In genomic region chr3L:16364182-16364581, dm6 we compare ENCODE assay signal across 4 fruit fly cellular contexts.
A peak's percentile ranks its signal among the peaks of the same experiment; 100 is the strongest.
TF ChIP-seq lines count a peak whose summit lies in the region.

No protein-coding gene starts in this region.

- no peak for TF ChIP-seq CTCF in whole organism, embryonic (GFP tag; optimal IDR thresholded peaks at IDR 0.05; lab: Kevin White, UChicago)

TF ChIP-seq in whole organism, embryonic, 481 proteins besides CTCF, POLR2A, EP300 and RAD21 (continues in another document):
- TF ChIP-seq Med (GFP tag; lab: Kevin White, UChicago) (peak; percentile 44), ftz-f1 (GFP tag; optimal IDR thresholded peaks at IDR 0.05; lab: Kevin White, UChicago) (no peak), CG15514 (GFP tag; optimal IDR thresholded peaks at IDR 0.05; lab: Kevin White, UChicago) (no peak), bsh (GFP tag; optimal IDR thresholded peaks at IDR 0.05; lab: Kevin White, UChicago) (peak in 1 of 2 experiments; percentile 64), Dll (GFP tag; IDR thresholded peaks at IDR 0.05; lab: Robert Waterston, UW; ENCODE audit: partially characterized antibody) (no peak), wdn (GFP tag; IDR thresholded peaks at IDR 0.05; lab: Robert Waterston, UW) (no peak), Drgx (GFP tag; IDR thresholded peaks at IDR 0.05; lab: Robert Waterston, UW) (peak; percentile 63), HmgZ (tag; optimal IDR thresholded peaks at IDR 0.05; lab: Kevin White, UChicago) (no peak), CG12391 (tag; optimal IDR thresholded peaks at IDR 0.05; lab: Kevin White, UChicago) (peak; percentile 1), CG7928 (GFP tag; optimal IDR thresholded peaks at IDR 0.05; lab: Kevin White, UChicago) (no peak), Blimp-1 (GFP tag; optimal IDR thresholded peaks at IDR 0.05; lab: Kevin White, UChicago) (peak; percentile 30), CG30403 (GFP tag; optimal IDR thresholded peaks at IDR 0.05; lab: Kevin White, UChicago) (no peak), CG7839 (tag; optimal IDR thresholded peaks at IDR 0.05; lab: Kevin White, UChicago) (peak; percentile 8), CG10979 (tag; optimal IDR thresholded peaks at IDR 0.05; lab: Kevin White, UChicago) (peak; percentile 16), CG2889 (GFP tag; IDR thresholded peaks at IDR 0.05; lab: Robert Waterston, UW) (no peak), lbe (GFP tag; optimal IDR thresholded peaks at IDR 0.05; lab: Kevin White, UChicago) (peak; percentile 47), nom (GFP tag; optimal IDR thresholded peaks at IDR 0.05; lab: Kevin White, UChicago) (peak; percentile 89), so (GFP tag; IDR thresholded peaks at IDR 0.05; lab: Robert Waterston, UW) (no peak), pfk (GFP tag; optimal IDR thresholded peaks at IDR 0.05; lab: Kevin White, UChicago) (no peak), Hsf (GFP tag; optimal IDR thresholded peaks at IDR 0.05; lab: Kevin White, UChicago) (peak; percentile 6), grau (tag; optimal IDR thresholded peaks at IDR 0.05; lab: Kevin White, UChicago) (peak; percentile 5), CG4424 (GFP tag; optimal IDR thresholded peaks at IDR 0.05; lab: Kevin White, UChicago) (peak; percentile 9), Sox100B (GFP tag; optimal IDR thresholded peaks at IDR 0.05; lab: Kevin White, UChicago) (peak; percentile 6)

TF ChIP-seq in whole organism, prepupa, 60 proteins besides CTCF, POLR2A, EP300 and RAD21 (continues in another document):
- peak; percentile 74 for TF ChIP-seq CG32006 (GFP tag; optimal IDR thresholded peaks at IDR 0.05; lab: Kevin White, UChicago)
- TF ChIP-seq CG9139 (GFP tag; optimal IDR thresholded peaks at IDR 0.05; lab: Kevin White, UChicago) = peak; percentile 81
- peak; percentile 94 for TF ChIP-seq svp (GFP tag; lab: Kevin White, UChicago)
- TF ChIP-seq CG3919 (GFP tag; optimal IDR thresholded peaks at IDR 0.05; lab: Kevin White, UChicago) = peak; percentile 92
- TF ChIP-seq eg (GFP tag; IDR thresholded peaks at IDR 0.05; lab: Robert Waterston, UW) = no peak
- peak; percentile 78 for TF ChIP-seq CG31627 (GFP tag; optimal IDR thresholded peaks at IDR 0.05; lab: Kevin White, UChicago)
- peak; percentile 67 for TF ChIP-seq vri (GFP tag; optimal IDR thresholded peaks at IDR 0.05; lab: Kevin White, UChicago)
- peak; percentile 17 for TF ChIP-seq Eip93F (GFP tag; optimal IDR thresholded peaks at IDR 0.05; lab: Kevin White, UChicago)
- TF ChIP-seq CG8319 (GFP tag; optimal IDR thresholded peaks at IDR 0.05; lab: Kevin White, UChicago) = peak; percentile 83
- TF ChIP-seq Eip75B (GFP tag; optimal IDR thresholded peaks at IDR 0.05; lab: Kevin White, UChicago) = peak; percentile 93
- peak; percentile 44 for TF ChIP-seq Hr4 (GFP tag; optimal IDR thresholded peaks at IDR 0.05; lab: Kevin White, UChicago)
- TF ChIP-seq CG6163 (GFP tag; IDR thresholded peaks at IDR 0.05; lab: Robert Waterston, UW) = no peak; the same call in 1 of the 3 replicates
- no peak for TF ChIP-seq Gug (GFP tag; IDR thresholded peaks at IDR 0.05; lab: Robert Waterston, UW)
- peak; percentile 85 for TF ChIP-seq pdm3 (GFP tag; optimal IDR thresholded peaks at IDR 0.05; lab: Kevin White, UChicago)
- peak; percentile 75 for TF ChIP-seq Hr39 (GFP tag; optimal IDR thresholded peaks at IDR 0.05; lab: Kevin White, UChicago)
- peak; percentile 77 for TF ChIP-seq CG7368 (GFP tag; optimal IDR thresholded peaks at IDR 0.05; lab: Kevin White, UChicago)
- TF ChIP-seq CG6792 (GFP tag; optimal IDR thresholded peaks at IDR 0.05; lab: Kevin White, UChicago) = peak; percentile 86
- peak; percentile 87 for TF ChIP-seq Sox14 (GFP tag; optimal IDR thresholded peaks at IDR 0.05; lab: Kevin White, UChicago)
- TF ChIP-seq CG4318 (GFP tag; optimal IDR thresholded peaks at IDR 0.05; lab: Kevin White, UChicago) = peak; percentile 39
- TF ChIP-seq Sox15 (GFP tag; optimal IDR thresholded peaks at IDR 0.05; lab: Kevin White, UChicago) = peak; percentile 65
- peak; percentile 90 for TF ChIP-seq Ets96B (tag; optimal IDR thresholded peaks at IDR 0.05; lab: Kevin White, UChicago)
- peak; percentile 85 for TF ChIP-seq Met (GFP tag; optimal IDR thresholded peaks at IDR 0.05; lab: Kevin White, UChicago)
- TF ChIP-seq ss (GFP tag; optimal IDR thresholded peaks at IDR 0.05; lab: Kevin White, UChicago) = peak; percentile 91 to 94
- no peak for TF ChIP-seq fkh (GFP tag; optimal IDR thresholded peaks at IDR 0.05; lab: Kevin White, UChicago)

TF ChIP-seq in whole organism, pupa, 21 proteins besides CTCF, POLR2A, EP300 and RAD21:
- TF ChIP-seq Ets98B (GFP tag; IDR thresholded peaks at IDR 0.05; lab: Robert Waterston, UW) (no peak), fd96Ca (GFP tag; IDR thresholded peaks at IDR 0.05; lab: Robert Waterston, UW) (no peak), CG13204 (GFP tag; optimal IDR thresholded peaks at IDR 0.05; lab: Kevin White, UChicago) (no peak), Pif1A (GFP tag; optimal IDR thresholded peaks at IDR 0.05; lab: Kevin White, UChicago) (peak; percentile 81), CG8159 (tag; optimal IDR thresholded peaks at IDR 0.05; lab: Kevin White, UChicago) (peak; percentile 92), EcR (GFP tag; optimal IDR thresholded peaks at IDR 0.05; lab: Kevin White, UChicago) (peak; percentile 96), CG10348 (GFP tag; IDR thresholded peaks at IDR 0.05; lab: Robert Waterston, UW) (no peak), rn (GFP tag; IDR thresholded peaks at IDR 0.05; lab: Robert Waterston, UW) (no peak), CG8301 (tag; optimal IDR thresholded peaks at IDR 0.05; lab: Kevin White, UChicago) (peak; percentile 75), gl (tag; optimal IDR thresholded peaks at IDR 0.05; lab: Kevin White, UChicago) (peak; percentile 76), CG9948 (tag; optimal IDR thresholded peaks at IDR 0.05; lab: Kevin White, UChicago) (peak; percentile 87), D1 (tag; optimal IDR thresholded peaks at IDR 0.05; lab: Kevin White, UChicago) (peak; percentile 85), CG32121 (GFP tag; IDR thresholded peaks at IDR 0.05; lab: Robert Waterston, UW) (0 out of 2 replicates have a peak, but pooled peaks have one; percentile 24), Pif1B (GFP tag; optimal IDR thresholded peaks at IDR 0.05; lab: Kevin White, UChicago) (peak; percentile 86), CG14655 (GFP tag; optimal IDR thresholded peaks at IDR 0.05; lab: Kevin White, UChicago) (peak; percentile 85), CG17806 (tag; optimal IDR thresholded peaks at IDR 0.05; lab: Kevin White, UChicago) (peak; percentile 90), CG34367 (tag; optimal IDR thresholded peaks at IDR 0.05; lab: Kevin White, UChicago) (peak; percentile 85), CG12605 (GFP tag; IDR thresholded peaks at IDR 0.05; lab: Robert Waterston, UW) (peak; percentile 44; the same call in 1 of the 2 replicates), CG15710 (tag; optimal IDR thresholded peaks at IDR 0.05; lab: Kevin White, UChicago) (peak; percentile 90), Snoo (tag; optimal IDR thresholded peaks at IDR 0.05; lab: Kevin White, UChicago) (peak; percentile 81), CG4496 (GFP tag; IDR thresholded peaks at IDR 0.05; lab: Robert Waterston, UW) (0 out of 3 replicates have a peak, but pooled peaks have one; percentile 21)

TF ChIP-seq in whole organism, wandering third instar larva, 38 proteins besides CTCF, POLR2A, EP300 and RAD21 (continues in another document):
- no peak for TF ChIP-seq Jra (GFP tag; optimal IDR thresholded peaks at IDR 0.05; lab: Kevin White, UChicago)
- TF ChIP-seq Dif (GFP tag; optimal IDR thresholded peaks at IDR 0.05; lab: Kevin White, UChicago; ENCODE audit: partially characterized antibody) = no peak
- peak; percentile 66 for TF ChIP-seq psq (GFP tag; optimal IDR thresholded peaks at IDR 0.05; lab: Kevin White, UChicago)
- no peak for TF ChIP-seq lola (GFP tag; optimal IDR thresholded peaks at IDR 0.05; lab: Kevin White, UChicago)
- peak; percentile 81 for TF ChIP-seq OdsH (GFP tag; optimal IDR thresholded peaks at IDR 0.05; lab: Kevin White, UChicago)
- no peak for TF ChIP-seq N (GFP tag; optimal IDR thresholded peaks at IDR 0.05; lab: Kevin White, UChicago)
- TF ChIP-seq foxo (GFP tag; optimal IDR thresholded peaks at IDR 0.05; lab: Kevin White, UChicago) = peak in 1 of 2 experiments; percentile 78
- TF ChIP-seq Hr83 (GFP tag; optimal IDR thresholded peaks at IDR 0.05; lab: Kevin White, UChicago; ENCODE audit: poor library complexity, severe bottlenecking) = no peak
- peak; percentile 81 for TF ChIP-seq fru (GFP tag; optimal IDR thresholded peaks at IDR 0.05; lab: Kevin White, UChicago)
- peak; percentile 56 for TF ChIP-seq dmrt93B (GFP tag; optimal IDR thresholded peaks at IDR 0.05; lab: Kevin White, UChicago)
- TF ChIP-seq sage (GFP tag; optimal IDR thresholded peaks at IDR 0.05; lab: Kevin White, UChicago) = no peak
- no peak for TF ChIP-seq dsf (GFP tag; optimal IDR thresholded peaks at IDR 0.05; lab: Kevin White, UChicago; ENCODE audit: borderline replicate concordance)
- TF ChIP-seq ey (GFP tag; optimal IDR thresholded peaks at IDR 0.05; lab: Kevin White, UChicago) = peak; percentile 69
- no peak for TF ChIP-seq jim (GFP tag; optimal IDR thresholded peaks at IDR 0.05; lab: Kevin White, UChicago)
- no peak for TF ChIP-seq dl (GFP tag; optimal IDR thresholded peaks at IDR 0.05; lab: Kevin White, UChicago; ENCODE audit: insufficient read depth in 1 of 2, partially characterized antibody in 2 of 2)
- TF ChIP-seq Myc (optimal IDR thresholded peaks at IDR 0.05; lab: Kevin White, UChicago) = no peak
- peak; percentile 25 for TF ChIP-seq CG32264 (GFP tag; optimal IDR thresholded peaks at IDR 0.05; lab: Kevin White, UChicago)
- peak; percentile 27 for TF ChIP-seq brk (GFP tag; optimal IDR thresholded peaks at IDR 0.05; lab: Kevin White, UChicago)
- TF ChIP-seq usp (GFP tag; optimal IDR thresholded peaks at IDR 0.05; lab: Kevin White, UChicago) = no peak
- peak; percentile 65 for TF ChIP-seq Hnf4 (GFP tag; optimal IDR thresholded peaks at IDR 0.05; lab: Kevin White, UChicago)
- TF ChIP-seq CG9705 (GFP tag; optimal IDR thresholded peaks at IDR 0.05; lab: Kevin White, UChicago) = peak; percentile 39
- no peak for TF ChIP-seq Mio (GFP tag; optimal IDR thresholded peaks at IDR 0.05; lab: Kevin White, UChicago)
- TF ChIP-seq GATAd (GFP tag; optimal IDR thresholded peaks at IDR 0.05; lab: Kevin White, UChicago) = no peak
- peak; percentile 83 for TF ChIP-seq h (GFP tag; optimal IDR thresholded peaks at IDR 0.05; lab: Kevin White, UChicago)
- TF ChIP-seq HLH106 (tag; optimal IDR thresholded peaks at IDR 0.05; lab: Kevin White, UChicago) = peak; percentile 82
- TF ChIP-seq br (GFP tag; optimal IDR thresholded peaks at IDR 0.05; lab: Kevin White, UChicago) = peak; percentile 73
- TF ChIP-seq sv (GFP tag; optimal IDR thresholded peaks at IDR 0.05; lab: Kevin White, UChicago) = no peak
- TF ChIP-seq Vsx2 (GFP tag; optimal IDR thresholded peaks at IDR 0.05; lab: Kevin White, UChicago; ENCODE audit: partially characterized antibody) = no peak
- TF ChIP-seq woc (GFP tag; optimal IDR thresholded peaks at IDR 0.05; lab: Kevin White, UChicago) = peak; percentile 67
- TF ChIP-seq rgr (GFP tag; optimal IDR thresholded peaks at IDR 0.05; lab: Kevin White, UChicago) = peak; percentile 70
- TF ChIP-seq CrebA (GFP tag; optimal IDR thresholded peaks at IDR 0.05; lab: Kevin White, UChicago; ENCODE audit: borderline replicate concordance) = no peak

Comparison
In these comparisons a context has a peak if more than half of its experiments do, and no peak if none do; other contexts are left out.
1. Of the 7 proteins assayed by ChIP-seq in both whole organism, embryonic and whole organism, prepupa: peak only in whole organism, embryonic: none; only in whole organism, prepupa: CG16779, CG6854, Hr39, Lpt and Sox102F; in both: Blimp-1; in neither: 1.